Worm (Caenorhabditis elegans) whole organism, L1 larva: ENCODE measurements around the gene T21B6.3.

Experiments
- aly-2 ChIP-seq: fragments of 150-350 bp; optimal IDR thresholded peaks from 2 replicates; lab custom pipeline; 2014; ENCODE audit warnings: missing biosample characterization, missing genetic modification characterization
- ama-1 ChIP-seq: fragments of 150-350 bp; optimal IDR thresholded peaks from 2 replicates; lab custom pipeline; 2014
- ceh-82 ChIP-seq, 3 experiments: fragments of 150-350 bp in 1 of 3; sonication (generic microtip) in 2 of 3; optimal IDR thresholded peaks; 2 replicates each; lab custom pipeline; 2014 to 2017; ENCODE audit warnings: missing biosample characterization in 3 of 3, missing genetic modification characterization in 3 of 3
- lin-13 ChIP-seq: fragments of 150-350 bp; optimal IDR thresholded peaks from 2 replicates; lab custom pipeline; 2014; ENCODE audit warnings: missing biosample characterization, missing genetic modification reagents, missing genetic modification characterization
- lin-35 ChIP-seq, 2 experiments: fragments of 150-350 bp; optimal IDR thresholded peaks; 2 replicates each; lab custom pipeline; 2014; ENCODE audit warnings: missing biosample characterization in 2 of 2, missing genetic modification characterization in 2 of 2, missing genetic modification reagents in 2 of 2
- mdl-1 ChIP-seq, 2 experiments: fragments of 150-350 bp; optimal IDR thresholded peaks; 2 replicates each; lab custom pipeline; 2014 to 2017; ENCODE audit warnings: missing biosample characterization in 2 of 2, missing genetic modification characterization in 2 of 2, inconsistent platforms in 1 of 2
- pax-3 ChIP-seq: fragments of 200-800 bp; sonication (Bioruptor generic); optimal IDR thresholded peaks from 2 replicates; lab custom pipeline; 2018; ENCODE audit warnings: mild to moderate bottlenecking, missing genetic modification characterization, moderate library complexity, missing compliant biosample characterization
- snpc-4 ChIP-seq: fragments of 150-350 bp; optimal IDR thresholded peaks from 2 replicates; lab custom pipeline; 2014; ENCODE audit warnings: missing biosample characterization, missing genetic modification characterization
- sox-4 ChIP-seq: sonication (generic microtip); optimal IDR thresholded peaks from 2 replicates; lab custom pipeline; 2016; ENCODE audit warnings: missing genetic modification characterization, missing compliant biosample characterization
- vab-15 ChIP-seq: sonication (generic microtip); optimal IDR thresholded peaks from 2 replicates; lab custom pipeline; 2017; ENCODE audit warnings: missing genotype, mild to moderate bottlenecking, missing genetic modification characterization, missing compliant biosample characterization
- ztf-11 ChIP-seq, 2 experiments: sonication (generic microtip); optimal IDR thresholded peaks; 2 replicates each; lab custom pipeline; 2016 to 2017; ENCODE audit warnings: missing genetic modification characterization in 2 of 2, missing biosample characterization in 1 of 2, missing compliant biosample characterization in 1 of 2

- TF ChIP-seq ama-1 (lab: Kevin White, UChicago) (no peak), sox-4 (no peak), pax-3 (tag; lab: Kevin White, UChicago) (no peak), mdl-1 (tag; optimal IDR thresholded peaks at IDR 0.05; lab: Kevin White, UChicago) (no peak), snpc-4 (tag; lab: Kevin White, UChicago) (no peak), ceh-82 (tag; optimal IDR thresholded peaks at IDR 0.05; lab: Kevin White, UChicago) (no peak), aly-2 (tag; lab: Kevin White, UChicago) (no peak), vab-15 (no peak), lin-35 (GFP tag; optimal IDR thresholded peaks at IDR 0.05; lab: Kevin White, UChicago) (no peak), lin-13 (GFP tag; lab: Kevin White, UChicago) (no peak), ztf-11 (tag; optimal IDR thresholded peaks at IDR 0.05; lab: Kevin White, UChicago) (no peak)
Observed at ce11 chrX:10966251-10966650, 17.5 kb upstream of the T21B6.3 start, which contains the start of gene lge-1.
